Fruit fly (Drosophila melanogaster) whole organism, embryonic: ENCODE measurements around the gene Sur-8.

ENCODE experiments used
- Ada2b ChIP-seq: fragments of 200-800 bp; sonication (Bioruptor generic); IDR thresholded peaks from 2 replicates; pipeline ENCODE4 v1.3.6; 2022; ENCODE audit warnings: missing biosample characterization, missing genetic modification characterization
- CG10209 ChIP-seq: fragments of 200-800 bp; sonication (Bioruptor generic); optimal IDR thresholded peaks from 3 replicates; lab custom pipeline; 2017; ENCODE audit warnings: missing biosample characterization, mild to moderate bottlenecking, missing genetic modification characterization, missing genetic modification reagents
- CG11696 ChIP-seq: fragments of 200-800 bp; sonication (Bioruptor generic); IDR thresholded peaks from 2 replicates; pipeline ENCODE4 v1.3.6; 2022; ENCODE audit warnings: missing biosample characterization, missing genetic modification characterization
- CG12155 ChIP-seq: fragments of 200-800 bp; sonication (Bioruptor generic); optimal IDR thresholded peaks from 3 replicates; lab custom pipeline; 2016; ENCODE audit warnings: missing biosample characterization, missing genetic modification characterization
- CG12391 ChIP-seq: fragments of 200-800 bp; sonication (Bioruptor generic); optimal IDR thresholded peaks from 3 replicates; lab custom pipeline; 2018; ENCODE audit warnings: missing biosample characterization, mild to moderate bottlenecking, missing genetic modification characterization, moderate library complexity
- CG12744 ChIP-seq: fragments of 200-800 bp; sonication (Bioruptor generic); optimal IDR thresholded peaks from 2 replicates; lab custom pipeline; 2016; ENCODE audit warnings: missing biosample characterization, missing genetic modification characterization
- CG13894 ChIP-seq: fragments of 200-800 bp; sonication (Bioruptor generic); optimal IDR thresholded peaks from 3 replicates; lab custom pipeline; 2018; ENCODE audit warnings: missing biosample characterization, mild to moderate bottlenecking, missing genetic modification characterization, moderate library complexity
- CG14965 ChIP-seq: fragments of 200-800 bp; sonication (Bioruptor generic); optimal IDR thresholded peaks from 2 replicates; lab custom pipeline; 2016; ENCODE audit warnings: missing biosample characterization, missing genetic modification characterization, borderline replicate concordance
- CG15073 ChIP-seq: fragments of 200-800 bp; sonication (Bioruptor generic); optimal IDR thresholded peaks from 2 replicates; lab custom pipeline; 2016; ENCODE audit warnings: missing biosample characterization, missing genetic modification characterization
- CG15269 ChIP-seq: fragments of 200-800 bp; sonication (Bioruptor generic); optimal IDR thresholded peaks from 2 replicates; lab custom pipeline; 2018; ENCODE audit warnings: missing biosample characterization, mild to moderate bottlenecking, missing genetic modification characterization, moderate library complexity
- CG16779 ChIP-seq: fragments of 200-800 bp; sonication (Bioruptor generic); IDR thresholded peaks from 2 replicates; pipeline ENCODE4 v1.3.6; 2022; ENCODE audit warnings: missing biosample characterization, missing genetic modification characterization
- CG17186 ChIP-seq: fragments of 200-800 bp; sonication (Bioruptor generic); optimal IDR thresholded peaks from 3 replicates; lab custom pipeline; 2017; ENCODE audit warnings: missing biosample characterization, missing genetic modification reagents, missing genetic modification characterization
- CG17328 ChIP-seq: fragments of 200-800 bp; sonication (Bioruptor generic); IDR thresholded peaks from 2 replicates; pipeline ENCODE4 v1.3.6; 2022; ENCODE audit warnings: missing biosample characterization, missing genetic modification characterization
- CG17802 ChIP-seq: fragments of 200-800 bp; sonication (Bioruptor generic); optimal IDR thresholded peaks from 2 replicates; lab custom pipeline; 2018; ENCODE audit warnings: missing biosample characterization, mild to moderate bottlenecking, missing genetic modification characterization, moderate library complexity
- CG17829 ChIP-seq: fragments of 200-800 bp; optimal IDR thresholded peaks from 2 replicates; lab custom pipeline; 2019; ENCODE audit warnings: missing biosample characterization, mild to moderate bottlenecking, missing genetic modification characterization, moderate library complexity
- CG18476 ChIP-seq: fragments of 200-800 bp; sonication (Bioruptor generic); optimal IDR thresholded peaks from 2 replicates; lab custom pipeline; 2016; ENCODE audit warnings: missing biosample characterization, mild to moderate bottlenecking, missing genetic modification characterization
- CG30403 ChIP-seq: fragments of 200-800 bp; sonication (Bioruptor generic); optimal IDR thresholded peaks from 3 replicates; lab custom pipeline; 2016; ENCODE audit warnings: missing biosample characterization, missing genetic modification characterization
- CG31441 ChIP-seq: fragments of 200-800 bp; sonication (Bioruptor generic); IDR thresholded peaks from 2 replicates; pipeline ENCODE4 v1.3.6; 2022; ENCODE audit warnings: missing biosample characterization, missing genetic modification characterization
- CG4328 ChIP-seq: fragments of 200-800 bp; sonication (Bioruptor generic); optimal IDR thresholded peaks from 3 replicates; lab custom pipeline; 2017; ENCODE audit warnings: missing biosample characterization, missing genetic modification reagents, missing genetic modification characterization
- CG6854 ChIP-seq: fragments of 200-800 bp; sonication (Bioruptor generic); optimal IDR thresholded peaks from 3 replicates; lab custom pipeline; 2017; ENCODE audit warnings: missing biosample characterization, mild to moderate bottlenecking, missing genetic modification characterization
- CG8089 ChIP-seq: fragments of 200-800 bp; sonication (Bioruptor generic); optimal IDR thresholded peaks from 3 replicates; lab custom pipeline; 2016; ENCODE audit warnings: missing biosample characterization, missing genetic modification characterization
- CG8924 ChIP-seq: fragments of 200-800 bp; optimal IDR thresholded peaks from 3 replicates; lab custom pipeline; 2019; ENCODE audit warnings: missing biosample characterization, mild to moderate bottlenecking, missing genetic modification characterization, moderate library complexity
- CG9609 ChIP-seq: fragments of 200-800 bp; sonication (Bioruptor generic); optimal IDR thresholded peaks from 3 replicates; lab custom pipeline; 2016; ENCODE audit warnings: missing biosample characterization, missing genetic modification characterization
- CG9817 ChIP-seq: fragments of 200-800 bp; sonication (Bioruptor generic); optimal IDR thresholded peaks from 2 replicates; lab custom pipeline; 2018; ENCODE audit warnings: missing biosample characterization, mild to moderate bottlenecking, missing genetic modification characterization, moderate library complexity
- Elba2 ChIP-seq: fragments of 200-800 bp; sonication (Bioruptor generic); optimal IDR thresholded peaks from 3 replicates; lab custom pipeline; 2016; ENCODE audit warnings: missing biosample characterization, missing genetic modification characterization
- H2.0 ChIP-seq: fragments of 200-800 bp; sonication (Bioruptor generic); IDR thresholded peaks from 2 replicates; pipeline ENCODE4 v1.3.6; 2022; ENCODE audit warnings: missing biosample characterization, missing genetic modification characterization
- Hmx ChIP-seq: fragments of 200-800 bp; sonication (Bioruptor generic); optimal IDR thresholded peaks from 2 replicates; lab custom pipeline; 2016; ENCODE audit warnings: missing biosample characterization, missing genetic modification characterization
- MTF-1 ChIP-seq: fragments of 200-800 bp; sonication (Bioruptor generic); optimal IDR thresholded peaks from 2 replicates; lab custom pipeline; 2018; ENCODE audit warnings: missing biosample characterization, mild to moderate bottlenecking, missing genetic modification characterization, borderline replicate concordance
- Pdp1 ChIP-seq, 2 experiments: fragments of 200-800 bp; sonication (Bioruptor generic); optimal IDR thresholded peaks; 3 replicates each; lab custom pipeline; 2016; ENCODE audit warnings: missing biosample characterization in 2 of 2, missing genetic modification characterization in 2 of 2, mild to moderate bottlenecking in 1 of 2, moderate library complexity in 1 of 2
- Sox102F ChIP-seq: fragments of 200-800 bp; sonication (Bioruptor generic); optimal IDR thresholded peaks from 2 replicates; lab custom pipeline; 2018; ENCODE audit warnings: missing biosample characterization, mild to moderate bottlenecking, missing genetic modification characterization, moderate library complexity
- TFAM ChIP-seq: fragments of 200-800 bp; sonication (Bioruptor generic); optimal IDR thresholded peaks from 2 replicates; lab custom pipeline; 2017; ENCODE audit warnings: missing biosample characterization, missing genetic modification characterization, inconsistent platforms
- Xbp1 ChIP-seq: fragments of 200-800 bp; sonication (Bioruptor generic); optimal IDR thresholded peaks from 3 replicates; lab custom pipeline; 2016; ENCODE audit warnings: missing biosample characterization, mild to moderate bottlenecking, missing genetic modification characterization
- abd-A ChIP-seq: fragments of 200-800 bp; sonication (Bioruptor generic); optimal IDR thresholded peaks from 3 replicates; lab custom pipeline; 2019; ENCODE audit warnings: missing biosample characterization, mild to moderate bottlenecking, missing genetic modification characterization, moderate library complexity
- ac ChIP-seq: fragments of 200-800 bp; sonication (Bioruptor generic); optimal IDR thresholded peaks from 3 replicates; lab custom pipeline; 2017; ENCODE audit warnings: missing biosample characterization, mild to moderate bottlenecking, missing genetic modification characterization
- ato ChIP-seq: fragments of 200-800 bp; sonication (Bioruptor generic); IDR thresholded peaks from 2 replicates; pipeline ENCODE4 v1.3.6; 2022; ENCODE audit warnings: missing biosample characterization, missing genetic modification characterization; ENCODE audit not compliant: partially characterized antibody
- cas ChIP-seq: fragments of 200-800 bp; sonication (Bioruptor generic); IDR thresholded peaks from 2 replicates; pipeline ENCODE4 v1.3.6; 2022; ENCODE audit warnings: missing biosample characterization, missing genetic modification characterization
- dmrt11E ChIP-seq: fragments of 200-800 bp; sonication (Bioruptor generic); optimal IDR thresholded peaks from 3 replicates; lab custom pipeline; 2018; ENCODE audit warnings: missing biosample characterization, mild to moderate bottlenecking, missing genetic modification characterization, moderate library complexity
- gfzf ChIP-seq: fragments of 200-800 bp; sonication (Bioruptor generic); optimal IDR thresholded peaks from 2 replicates; lab custom pipeline; 2016; ENCODE audit warnings: missing biosample characterization, mild to moderate bottlenecking, missing genetic modification characterization, moderate library complexity
- hbn ChIP-seq: fragments of 200-800 bp; sonication (Bioruptor generic); IDR thresholded peaks from 2 replicates; pipeline ENCODE4 v1.3.6; 2022; ENCODE audit warnings: missing biosample characterization, missing genetic modification characterization; ENCODE audit not compliant: partially characterized antibody
- her ChIP-seq: fragments of 200-800 bp; sonication (Bioruptor generic); optimal IDR thresholded peaks from 2 replicates; lab custom pipeline; 2016; ENCODE audit warnings: missing biosample characterization, missing genetic modification characterization
- kni ChIP-seq: fragments of 200-800 bp; sonication (Bioruptor generic); optimal IDR thresholded peaks from 3 replicates; lab custom pipeline; 2017; ENCODE audit warnings: mild to moderate bottlenecking, missing biosample characterization, missing genetic modification reagents, missing genetic modification characterization
- maf-S ChIP-seq: fragments of 200-800 bp; sonication (Bioruptor generic); optimal IDR thresholded peaks from 2 replicates; lab custom pipeline; 2016; ENCODE audit warnings: missing biosample characterization, missing genetic modification characterization
- nom ChIP-seq: fragments of 200-800 bp; sonication (Bioruptor generic); optimal IDR thresholded peaks from 2 replicates; lab custom pipeline; 2017; ENCODE audit warnings: missing biosample characterization, missing genetic modification characterization, mild to moderate bottlenecking, moderate library complexity, missing genetic modification reagents
- pan ChIP-seq, 4 experiments: fragments of >200 bp in 3 of 4; fragments of 200-800 bp in 1 of 4; sonication (Bioruptor generic) in 1 of 4; optimal IDR thresholded peaks in 3 of 4; IDR thresholded peaks in 1 of 4; 2 replicates each; pipeline versions ENCODE4 v1.3.6 to Lab custom; 2017 to 2022; ENCODE audit warnings: missing biosample characterization in 2 of 4, missing genetic modification characterization in 2 of 4, mixed read lengths in 1 of 4
- pzg ChIP-seq: fragments of 200-800 bp; sonication (Bioruptor generic); optimal IDR thresholded peaks from 3 replicates; lab custom pipeline; 2018; ENCODE audit warnings: missing biosample characterization, mild to moderate bottlenecking, missing genetic modification characterization, moderate library complexity
- ranshi ChIP-seq: fragments of 200-800 bp; sonication (Bioruptor generic); IDR thresholded peaks from 2 replicates; pipeline ENCODE4 v1.3.6; 2022; ENCODE audit warnings: missing biosample characterization, missing genetic modification characterization
- stwl ChIP-seq: fragments of 200-800 bp; sonication (Bioruptor generic); optimal IDR thresholded peaks from 3 replicates; lab custom pipeline; 2018; ENCODE audit warnings: missing biosample characterization, mild to moderate bottlenecking, missing genetic modification characterization, moderate library complexity
- tna ChIP-seq: fragments of 200-800 bp; sonication (Bioruptor generic); IDR thresholded peaks from 2 replicates; pipeline ENCODE4 v1.3.6; 2022; ENCODE audit warnings: missing biosample characterization, missing genetic modification characterization; ENCODE audit not compliant: partially characterized antibody

Sur-8 gene

dm6 chr3R:17401289-17401752, 994 bp downstream of the Sur-8 start (continued):
- TF ChIP-seq hbn (GFP tag; lab: Robert Waterston, UW) (peak; percentile 72; the same call in 1 of the 2 replicates), Pdp1 (GFP tag; optimal IDR thresholded peaks at IDR 0.05; lab: Kevin White, UChicago) (peak; percentile 61 to 85), CG13894 (tag; lab: Kevin White, UChicago) (no peak), CG31441 (GFP tag; lab: Robert Waterston, UW) (peak; percentile 37), pan (optimal IDR thresholded peaks at IDR 0.05; lab: Kevin White, UChicago) (no peak), pan (GFP tag; optimal IDR thresholded peaks at IDR 0.05 in 1 of 2, IDR thresholded peaks at IDR 0.05 in 1 of 2) (peak in 1 of 2 experiments; percentile 58), ranshi (peak; percentile 62), MTF-1 (GFP tag; lab: Kevin White, UChicago) (no peak), TFAM (GFP tag; lab: Kevin White, UChicago) (no peak), CG10209 (GFP tag; lab: Kevin White, UChicago) (peak; percentile 43), CG9817 (tag; lab: Kevin White, UChicago) (peak; percentile 54), Elba2 (GFP tag; lab: Kevin White, UChicago) (no peak), CG4328 (GFP tag; lab: Kevin White, UChicago) (no peak), CG15269 (tag; lab: Kevin White, UChicago) (peak; percentile 49), dmrt11E (tag; lab: Kevin White, UChicago) (peak; percentile 15), CG8924 (tag; lab: Kevin White, UChicago) (peak; percentile 66), abd-A (tag; lab: Kevin White, UChicago) (peak; percentile 54), Hmx (peak; percentile 8), CG17802 (tag; lab: Kevin White, UChicago) (peak; percentile 66), Ada2b (peak; percentile 51; the same call in 1 of the 2 replicates), CG17186 (peak; percentile 21), pzg (peak; percentile 63), kni (GFP tag; lab: Kevin White, UChicago) (no peak), nom (GFP tag; lab: Kevin White, UChicago) (no peak), CG17328 (GFP tag; lab: Robert Waterston, UW) (0 out of 2 replicates have a peak, but pooled peaks have one; percentile 22), maf-S (GFP tag; lab: Kevin White, UChicago) (peak; percentile 56), ato (GFP tag; lab: Robert Waterston, UW) (peak; percentile 81), CG8089 (GFP tag; lab: Kevin White, UChicago) (no peak), Sox102F (GFP tag; lab: Kevin White, UChicago) (peak; percentile 62), cas (GFP tag; lab: Robert Waterston, UW) (0 out of 2 replicates have a peak, but pooled peaks have one; percentile 31), CG14965 (GFP tag; lab: Kevin White, UChicago) (no peak), CG16779 (GFP tag; lab: Robert Waterston, UW) (no peak), CG17829 (tag; lab: Kevin White, UChicago) (peak; percentile 48), CG12744 (GFP tag; lab: Kevin White, UChicago) (peak; percentile 14), CG12155 (GFP tag; lab: Kevin White, UChicago) (peak; percentile 53), gfzf (GFP tag; lab: Kevin White, UChicago) (no peak), CG9609 (GFP tag; lab: Kevin White, UChicago) (peak; percentile 48), her (GFP tag; lab: Kevin White, UChicago) (peak; percentile 4), CG18476 (GFP tag; lab: Kevin White, UChicago) (peak; percentile 23), CG15073 (GFP tag; lab: Kevin White, UChicago) (no peak), CG12391 (tag; lab: Kevin White, UChicago) (peak; percentile 75), CG6854 (GFP tag; lab: Kevin White, UChicago) (no peak), tna (GFP tag; lab: Robert Waterston, UW) (peak; percentile 77), stwl (peak; percentile 81), Xbp1 (GFP tag; lab: Kevin White, UChicago) (peak; percentile 72), ac (GFP tag; lab: Kevin White, UChicago) (no peak), H2.0 (GFP tag; lab: Robert Waterston, UW) (peak; percentile 33; the same call in 1 of the 2 replicates), CG11696 (GFP tag; lab: Robert Waterston, UW) (no peak), CG30403 (GFP tag; lab: Kevin White, UChicago) (peak; percentile 65)
